Worm (Caenorhabditis elegans) whole organism, L4/young adult: ENCODE measurements around the gene efr-3.

ENCODE experiments used
- W03F9.2 ChIP-seq: fragments of 150-350 bp; optimal IDR thresholded peaks from 2 replicates; lab custom pipeline; 2014; ENCODE audit warnings: missing biosample characterization, missing genetic modification characterization
- dao-5 ChIP-seq: sonication (generic microtip); optimal IDR thresholded peaks from 2 replicates; lab custom pipeline; 2016; ENCODE audit warnings: missing genotype, missing genetic modification characterization, moderate library complexity, missing compliant biosample characterization
- him-1 ChIP-seq: sonication (generic microtip); optimal IDR thresholded peaks from 2 replicates; lab custom pipeline; 2016; ENCODE audit warnings: missing genotype, missing genetic modification reagents, missing genetic modification characterization, missing compliant biosample characterization

Gene efr-3

ce11 chrII:6346551-6347079, 25.7 kb upstream of the efr-3 start:
- TF ChIP-seq dao-5 (tag; lab: Kevin White, UChicago) (no peak), him-1 (tag; lab: Kevin White, UChicago) (no peak), W03F9.2 (no peak)

ce11 chrII:6345195-6346158, 24.5 kb upstream of the efr-3 start, which contains the start of gene C32D5.8:
Gene C32D5.8, minus strand, starts transcription at chrII:6345964.
- TF ChIP-seq W03F9.2 (no peak), him-1 (tag; lab: Kevin White, UChicago) (no peak), dao-5 (tag; lab: Kevin White, UChicago) (no peak)

- no peak for TF ChIP-seq W03F9.2
- TF ChIP-seq him-1 (tag; lab: Kevin White, UChicago) = no peak
- no peak for TF ChIP-seq dao-5 (tag; lab: Kevin White, UChicago)
These were observed 23.6 kb upstream of the efr-3 start for ce11 chrII:6344513-6344912.

- no peak for TF ChIP-seq W03F9.2
- no peak for TF ChIP-seq dao-5 (tag; lab: Kevin White, UChicago)
- no peak for TF ChIP-seq him-1 (tag; lab: Kevin White, UChicago)
These were observed 22.9 kb upstream of the efr-3 start, which contains the start of gene txt-18 for ce11 chrII:6343893-6344292. Gene txt-18, plus strand, starts transcription at chrII:6344072.

- TF ChIP-seq him-1 (tag; lab: Kevin White, UChicago) = no peak
- TF ChIP-seq W03F9.2 = no peak
- TF ChIP-seq dao-5 (tag; lab: Kevin White, UChicago) = no peak
These were observed 21.5 kb upstream of the efr-3 start for ce11 chrII:6342455-6342854.

DNA sequence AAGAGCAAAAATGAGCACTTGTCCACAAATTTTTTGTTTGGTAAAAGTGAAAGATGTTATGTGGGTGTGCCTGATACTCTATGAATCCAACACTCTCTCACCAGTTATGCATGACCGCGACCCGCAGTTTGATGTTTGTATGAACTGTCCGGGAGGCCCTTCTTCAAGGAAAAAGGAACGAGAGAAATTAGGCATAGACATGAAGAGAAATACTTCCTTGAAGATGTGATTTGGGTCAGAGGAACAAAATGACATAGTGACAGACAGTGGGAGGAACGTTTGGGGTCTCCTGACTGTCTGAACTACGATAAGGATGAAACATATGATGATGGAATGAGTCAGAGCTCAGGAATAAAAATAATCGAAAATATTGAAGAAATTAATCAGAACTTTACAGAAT, 20.1 kb upstream of the efr-3 start:
- no peak for TF ChIP-seq him-1 (tag; lab: Kevin White, UChicago)
- TF ChIP-seq W03F9.2 = no peak
- no peak for TF ChIP-seq dao-5 (tag; lab: Kevin White, UChicago)

ce11 chrII:6339948-6340347, 19.0 kb upstream of the efr-3 start, which contains the start of gene C32D5.7:
Gene C32D5.7, minus strand, starts transcription at chrII:6340048.
- no peak for TF ChIP-seq W03F9.2
- no peak for TF ChIP-seq him-1 (tag; lab: Kevin White, UChicago)

DNA sequence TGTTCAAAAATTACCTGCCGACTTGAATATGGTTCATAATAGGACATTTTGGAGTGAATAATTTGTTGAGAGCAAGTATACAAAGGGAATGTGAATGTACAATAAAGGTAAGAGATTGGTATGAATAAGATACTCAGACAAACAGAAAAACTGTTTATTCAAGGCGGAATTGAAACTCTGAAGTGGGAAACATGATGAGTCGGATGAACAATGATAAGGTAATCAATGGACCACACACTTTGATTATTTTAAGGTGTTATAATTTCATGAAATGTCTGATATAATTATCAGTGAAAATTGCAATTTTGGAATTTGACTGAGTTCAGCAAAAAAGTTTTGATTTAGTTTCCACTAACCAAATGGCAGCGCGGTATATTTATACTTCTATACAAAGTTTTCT, 18.6 kb upstream of the efr-3 start:
- no peak for TF ChIP-seq W03F9.2

DNA sequence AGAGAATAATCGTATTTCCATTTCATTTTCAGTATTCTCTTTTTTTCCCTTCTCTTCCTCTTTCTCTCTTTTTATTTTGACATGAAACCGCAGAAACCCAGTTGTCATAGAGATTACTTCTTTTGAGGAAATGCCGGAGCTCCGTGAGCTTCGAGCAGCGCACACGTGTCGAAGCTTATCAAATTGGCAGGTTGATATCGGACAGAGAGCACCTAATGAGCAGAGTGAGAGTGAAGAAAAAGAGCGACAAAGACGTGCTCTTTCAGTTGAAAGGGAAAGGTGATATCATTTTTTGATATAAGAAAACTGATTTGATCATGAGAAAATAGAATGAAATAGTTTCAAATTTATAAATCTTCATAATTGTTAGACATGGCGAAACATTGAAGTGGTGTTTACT, 14.4 kb upstream of the efr-3 start, which contains the start of gene C32D5.14:
TSS of gene C32D5.14 (plus strand) at position 131 of the 400 bp plus-strand sequence.
- TF ChIP-seq him-1 (tag; lab: Kevin White, UChicago) = no peak
- no peak for TF ChIP-seq W03F9.2
- TF ChIP-seq dao-5 (tag; lab: Kevin White, UChicago) = no peak

- TF ChIP-seq dao-5 (tag; lab: Kevin White, UChicago) = no peak
- TF ChIP-seq W03F9.2 = no peak
- no peak for TF ChIP-seq him-1 (tag; lab: Kevin White, UChicago)
These were observed 13.8 kb upstream of the efr-3 start for ce11 chrII:6334745-6335260.

ce11 chrII:6333887-6334286, 12.9 kb upstream of the efr-3 start, which contains the start of gene ttc-39B:
Gene ttc-39B, minus strand, starts transcription at chrII:6333987.
- TF ChIP-seq W03F9.2 = no peak
- no peak for TF ChIP-seq dao-5 (tag; lab: Kevin White, UChicago)
- no peak for TF ChIP-seq him-1 (tag; lab: Kevin White, UChicago)

- TF ChIP-seq him-1 (tag; lab: Kevin White, UChicago) (peak; percentile 78), W03F9.2 (peak; percentile 51), dao-5 (tag; lab: Kevin White, UChicago) (no peak)
These were observed 10.4 kb upstream of the efr-3 start, which contains the start of gene set-4 for ce11 chrII:6331222-6331830. Gene set-4, minus strand, starts transcription at chrII:6331341.

- TF ChIP-seq dao-5 (tag; lab: Kevin White, UChicago) (no peak), him-1 (tag; lab: Kevin White, UChicago) (no peak), W03F9.2 (no peak)
These were observed 7.7 kb upstream of the efr-3 start for ce11 chrII:6328672-6329071.

DNA sequence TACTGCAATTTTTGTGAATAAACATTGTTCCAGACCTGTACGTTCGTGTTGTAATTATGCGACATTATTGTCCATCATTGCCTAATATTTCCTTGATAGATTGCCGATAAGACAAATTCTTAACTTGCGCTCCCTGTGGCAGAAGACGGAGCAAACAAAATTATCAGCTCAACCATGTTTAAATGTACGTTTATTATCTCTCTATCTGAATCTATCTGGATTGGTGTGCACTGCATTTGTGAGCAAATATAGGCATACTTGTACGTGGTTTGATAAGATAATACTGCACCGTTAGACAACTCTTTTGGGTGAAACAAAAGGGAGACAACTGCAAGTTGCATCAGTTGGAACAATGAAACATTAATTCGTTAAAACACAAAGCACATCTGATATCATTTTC, 6.4 kb upstream of the efr-3 start:
- TF ChIP-seq W03F9.2 (no peak), him-1 (tag; lab: Kevin White, UChicago) (no peak), dao-5 (tag; lab: Kevin White, UChicago) (no peak)
